Worm (Caenorhabditis elegans): ENCODE data around the gene D2096.10.

- no peak for TF ChIP-seq flt-1 (GFP tag; IDR thresholded peaks at IDR 0.05)
- no peak for TF ChIP-seq med-1 (GFP tag; optimal IDR thresholded peaks at IDR 0.05; ENCODE audit: insufficient read depth)
These were observed 12.1 kb downstream of the D2096.10 start for ce11 chrIV:8376923-8377322.
